Worm (Caenorhabditis elegans) whole organism, L1 larva: ENCODE results near the gene zyg-9.

Source experiments
- C04F5.9 ChIP-seq: sonication (generic microtip); optimal IDR thresholded peaks from 2 replicates; lab custom pipeline; 2016; ENCODE audit warnings: missing genetic modification characterization, missing compliant biosample characterization
- C34B4.2 ChIP-seq: sonication (generic microtip); optimal IDR thresholded peaks from 2 replicates; lab custom pipeline; 2017; ENCODE audit warnings: mild to moderate bottlenecking, missing genetic modification characterization, missing compliant biosample characterization
- F16B12.6 ChIP-seq: fragments of 150-350 bp; optimal IDR thresholded peaks from 2 replicates; lab custom pipeline; 2014; ENCODE audit warnings: missing biosample characterization, missing genetic modification characterization
- Y116A8C.19 ChIP-seq: sonication (generic microtip); optimal IDR thresholded peaks from 2 replicates; lab custom pipeline; 2016; ENCODE audit warnings: missing compliant biosample characterization, missing genetic modification characterization, borderline replicate concordance
- aha-1 ChIP-seq: fragments of 150-350 bp; optimal IDR thresholded peaks from 2 replicates; lab custom pipeline; 2014; ENCODE audit warnings: missing biosample characterization, missing genetic modification characterization
- alr-1 ChIP-seq: fragments of 200-800 bp; sonication (Bioruptor generic); optimal IDR thresholded peaks from 2 replicates; lab custom pipeline; 2018; ENCODE audit warnings: borderline replicate concordance, mild to moderate bottlenecking, missing genetic modification characterization, missing compliant biosample characterization
- ama-1 ChIP-seq: fragments of 150-350 bp; optimal IDR thresholded peaks from 2 replicates; lab custom pipeline; 2014
- blmp-1 ChIP-seq: fragments of 150-350 bp; optimal IDR thresholded peaks from 2 replicates; lab custom pipeline; 2014; ENCODE audit warnings: missing biosample characterization, missing genetic modification characterization
- ceh-63 ChIP-seq: fragments of 200-800 bp; sonication (Bioruptor generic); optimal IDR thresholded peaks from 2 replicates; lab custom pipeline; 2018; ENCODE audit warnings: mild to moderate bottlenecking, missing genetic modification characterization, missing compliant biosample characterization
- ceh-82 ChIP-seq, 3 experiments: fragments of 150-350 bp in 1 of 3; sonication (generic microtip) in 2 of 3; optimal IDR thresholded peaks; 2 replicates each; lab custom pipeline; 2014 to 2017; ENCODE audit warnings: missing biosample characterization in 3 of 3, missing genetic modification characterization in 3 of 3
- ceh-90 ChIP-seq: sonication (generic microtip); optimal IDR thresholded peaks from 2 replicates; lab custom pipeline; 2016; ENCODE audit warnings: missing genetic modification characterization, missing compliant biosample characterization
- dpl-1 ChIP-seq, 3 experiments: fragments of 150-350 bp in 2 of 3; sonication (generic microtip) in 1 of 3; optimal IDR thresholded peaks; 2 replicates each; lab custom pipeline; 2014 to 2017; ENCODE audit warnings: missing biosample characterization in 3 of 3, missing genetic modification characterization in 3 of 3, missing genetic modification reagents in 3 of 3
- dsc-1 ChIP-seq: sonication (generic microtip); optimal IDR thresholded peaks from 2 replicates; lab custom pipeline; 2016; ENCODE audit warnings: mild to moderate bottlenecking, missing genetic modification characterization, missing compliant biosample characterization
- efl-1 ChIP-seq, 4 experiments: fragments of 150-350 bp; optimal IDR thresholded peaks in 3 of 4; peaks in 1 of 4; 1 replicate in 1 of 4; 2 replicates in 3 of 4; lab custom pipeline; 2014; ENCODE audit warnings: missing biosample characterization in 2 of 4, missing genetic modification characterization in 2 of 4, missing genetic modification reagents in 2 of 4
- efl-3 ChIP-seq: fragments of 200-800 bp; sonication (Bioruptor generic); optimal IDR thresholded peaks from 2 replicates; lab custom pipeline; 2018; ENCODE audit warnings: mild to moderate bottlenecking, missing genetic modification characterization, missing compliant biosample characterization
- egl-13 ChIP-seq: sonication (generic microtip); optimal IDR thresholded peaks from 2 replicates; lab custom pipeline; 2016; ENCODE audit warnings: missing genotype, missing genetic modification reagents, missing genetic modification characterization, missing compliant biosample characterization
- egl-27 ChIP-seq, 2 experiments: fragments of 150-350 bp in 1 of 2; sonication (generic microtip); optimal IDR thresholded peaks; 3 replicates each; lab custom pipeline; 2017 to 2018; ENCODE audit warnings: missing biosample characterization in 2 of 2, missing genetic modification characterization in 2 of 2, missing genetic modification reagents in 2 of 2
- elt-2 ChIP-seq: sonication (generic microtip); optimal IDR thresholded peaks from 2 replicates; lab custom pipeline; 2016; ENCODE audit warnings: missing genetic modification characterization, mild to moderate bottlenecking, inconsistent platforms, missing compliant biosample characterization, missing genetic modification reagents
- ets-5 ChIP-seq: fragments of 200-800 bp; sonication (Bioruptor generic); IDR thresholded peaks from 2 replicates; pipeline ENCODE4 v1.3.6; 2022; ENCODE audit warnings: missing genetic modification characterization, missing compliant biosample characterization
- fkh-10 ChIP-seq: sonication (generic microtip); optimal IDR thresholded peaks from 2 replicates; lab custom pipeline; 2017; ENCODE audit warnings: missing biosample characterization, missing genetic modification reagents, missing genetic modification characterization
- fkh-4 ChIP-seq: sonication (generic microtip); optimal IDR thresholded peaks from 2 replicates; lab custom pipeline; 2016; ENCODE audit warnings: missing compliant biosample characterization, missing genetic modification characterization, borderline replicate concordance
- fkh-8 ChIP-seq: sonication (generic microtip); optimal IDR thresholded peaks from 2 replicates; lab custom pipeline; 2016; ENCODE audit warnings: mild to moderate bottlenecking, missing genetic modification characterization, missing compliant biosample characterization
- fos-1 ChIP-seq: fragments of 150-350 bp; optimal IDR thresholded peaks from 2 replicates; lab custom pipeline; 2014; ENCODE audit warnings: missing biosample characterization, missing genetic modification characterization
- hpl-2 ChIP-seq: fragments of 150-350 bp; optimal IDR thresholded peaks from 2 replicates; lab custom pipeline; 2014; ENCODE audit warnings: missing biosample characterization, missing genetic modification reagents, missing genetic modification characterization
- irx-1 ChIP-seq: sonication (generic microtip); optimal IDR thresholded peaks from 2 replicates; lab custom pipeline; 2016; ENCODE audit warnings: missing genetic modification characterization, missing compliant biosample characterization
- lin-13 ChIP-seq: fragments of 150-350 bp; optimal IDR thresholded peaks from 2 replicates; lab custom pipeline; 2014; ENCODE audit warnings: missing biosample characterization, missing genetic modification reagents, missing genetic modification characterization
- lin-14 ChIP-seq: fragments of 200-800 bp; sonication (Bioruptor generic); optimal IDR thresholded peaks from 2 replicates; lab custom pipeline; 2018; ENCODE audit warnings: mild to moderate bottlenecking, missing genetic modification characterization, moderate library complexity, missing compliant biosample characterization
- lin-15B ChIP-seq: fragments of 150-350 bp; sonication (generic microtip); optimal IDR thresholded peaks from 3 replicates; lab custom pipeline; 2014; ENCODE audit warnings: missing biosample characterization, missing genetic modification characterization
- lin-35 ChIP-seq, 2 experiments: fragments of 150-350 bp; optimal IDR thresholded peaks; 2 replicates each; lab custom pipeline; 2014; ENCODE audit warnings: missing biosample characterization in 2 of 2, missing genetic modification characterization in 2 of 2, missing genetic modification reagents in 2 of 2
- lin-39 ChIP-seq: fragments of 150-350 bp; optimal IDR thresholded peaks from 2 replicates; lab custom pipeline; 2014; ENCODE audit warnings: missing biosample characterization, missing genetic modification reagents, missing genetic modification characterization
- mdl-1 ChIP-seq, 2 experiments: fragments of 150-350 bp; optimal IDR thresholded peaks; 2 replicates each; lab custom pipeline; 2014 to 2017; ENCODE audit warnings: missing biosample characterization in 2 of 2, missing genetic modification characterization in 2 of 2, inconsistent platforms in 1 of 2
- mef-2 ChIP-seq: fragments of 150-350 bp; optimal IDR thresholded peaks from 2 replicates; lab custom pipeline; 2014; ENCODE audit warnings: missing biosample characterization, missing genetic modification characterization
- nhr-11 ChIP-seq: fragments of 150-350 bp; optimal IDR thresholded peaks from 2 replicates; lab custom pipeline; 2014; ENCODE audit warnings: missing biosample characterization, missing genetic modification characterization
- nhr-12 ChIP-seq: sonication (generic microtip); optimal IDR thresholded peaks from 2 replicates; lab custom pipeline; 2017; ENCODE audit warnings: missing biosample characterization, missing genetic modification characterization
- nhr-20 ChIP-seq: sonication (generic microtip); optimal IDR thresholded peaks from 2 replicates; lab custom pipeline; 2016; ENCODE audit warnings: mild to moderate bottlenecking, missing genetic modification characterization, missing compliant biosample characterization
- nhr-237 ChIP-seq: fragments of 150-350 bp; optimal IDR thresholded peaks from 2 replicates; lab custom pipeline; 2014; ENCODE audit warnings: missing biosample characterization, missing genetic modification characterization
- nhr-47 ChIP-seq: sonication (generic microtip); optimal IDR thresholded peaks from 2 replicates; lab custom pipeline; 2016; ENCODE audit warnings: mild to moderate bottlenecking, missing genetic modification characterization, moderate library complexity, missing compliant biosample characterization
- nhr-77 ChIP-seq: fragments of 150-350 bp; optimal IDR thresholded peaks from 2 replicates; lab custom pipeline; 2014; ENCODE audit warnings: missing biosample characterization, missing genetic modification characterization
- nhr-85 ChIP-seq: sonication (generic microtip); peaks from one replicate; lab custom pipeline; 2016; ENCODE audit warnings: missing genetic modification characterization, inconsistent platforms, missing compliant biosample characterization
- pqm-1 ChIP-seq: sonication (generic microtip); optimal IDR thresholded peaks from 3 replicates; lab custom pipeline; 2017; ENCODE audit warnings: missing biosample characterization, missing genetic modification characterization
- rnt-1 ChIP-seq: sonication (generic microtip); optimal IDR thresholded peaks from 2 replicates; lab custom pipeline; 2016; ENCODE audit warnings: mild to moderate bottlenecking, missing genetic modification characterization, moderate library complexity, missing compliant biosample characterization
- skn-1 ChIP-seq: fragments of 150-350 bp; optimal IDR thresholded peaks from 2 replicates; lab custom pipeline; 2014; ENCODE audit warnings: missing biosample characterization, missing genetic modification characterization
- sptf-1 ChIP-seq: fragments of 150-350 bp; optimal IDR thresholded peaks from 2 replicates; lab custom pipeline; 2014; ENCODE audit warnings: missing biosample characterization, missing genetic modification characterization
- sup-37 ChIP-seq: fragments of 200-800 bp; sonication (Bioruptor generic); optimal IDR thresholded peaks from 2 replicates; lab custom pipeline; 2018; ENCODE audit warnings: mild to moderate bottlenecking, missing genetic modification characterization, missing compliant biosample characterization
- swsn-7 ChIP-seq: sonication (generic microtip); optimal IDR thresholded peaks from 2 replicates; lab custom pipeline; 2016; ENCODE audit warnings: missing genetic modification characterization, missing compliant biosample characterization
- tbx-2 ChIP-seq: sonication (generic microtip); optimal IDR thresholded peaks from 2 replicates; lab custom pipeline; 2016; ENCODE audit warnings: missing genetic modification characterization, missing compliant biosample characterization
- tlp-1 ChIP-seq: fragments of 150-350 bp; optimal IDR thresholded peaks from 2 replicates; lab custom pipeline; 2014; ENCODE audit warnings: missing biosample characterization, missing genetic modification characterization
- unc-62 ChIP-seq: fragments of 150-350 bp; optimal IDR thresholded peaks from 2 replicates; lab custom pipeline; 2014; ENCODE audit warnings: missing biosample characterization, missing genetic modification reagents, missing genetic modification characterization
- unc-98 ChIP-seq: fragments of 200-800 bp; sonication (Bioruptor generic); IDR thresholded peaks from 2 replicates; pipeline ENCODE4 v1.3.6; 2022; ENCODE audit warnings: missing genetic modification characterization, missing compliant biosample characterization
- vab-15 ChIP-seq: sonication (generic microtip); optimal IDR thresholded peaks from 2 replicates; lab custom pipeline; 2017; ENCODE audit warnings: missing genotype, mild to moderate bottlenecking, missing genetic modification characterization, missing compliant biosample characterization
- zag-1 ChIP-seq: fragments of 150-350 bp; optimal IDR thresholded peaks from 2 replicates; lab custom pipeline; 2014; ENCODE audit warnings: missing biosample characterization, missing genetic modification characterization
- zip-4 ChIP-seq: fragments of 200-800 bp; sonication (Bioruptor generic); optimal IDR thresholded peaks from 2 replicates; lab custom pipeline; 2018; ENCODE audit warnings: mild to moderate bottlenecking, missing genetic modification characterization, moderate library complexity, missing compliant biosample characterization
- ztf-11 ChIP-seq, 2 experiments: sonication (generic microtip); optimal IDR thresholded peaks; 2 replicates each; lab custom pipeline; 2016 to 2017; ENCODE audit warnings: missing genetic modification characterization in 2 of 2, missing biosample characterization in 1 of 2, missing compliant biosample characterization in 1 of 2
- ztf-4 ChIP-seq: fragments of 150-350 bp; optimal IDR thresholded peaks from 2 replicates; lab custom pipeline; 2014; ENCODE audit warnings: missing biosample characterization, missing genetic modification characterization

zyg-9 gene

ce11 chrII:8409538-8409937 lies 48.1 kb upstream of the zyg-9 start:
- no peak for TF ChIP-seq zip-4 (GFP tag; lab: Kevin White, UChicago)
- no peak for TF ChIP-seq tbx-2 (tag; lab: Kevin White, UChicago)
- no peak for TF ChIP-seq Y116A8C.19 (tag; lab: Kevin White, UChicago)
- TF ChIP-seq ceh-90 (tag; lab: Kevin White, UChicago), result no peak
- TF ChIP-seq ceh-82 (tag; optimal IDR thresholded peaks at IDR 0.05; lab: Kevin White, UChicago), result no peak
- TF ChIP-seq mdl-1 (tag; optimal IDR thresholded peaks at IDR 0.05; lab: Kevin White, UChicago), result no peak
- TF ChIP-seq irx-1 (tag; lab: Kevin White, UChicago), result no peak
- no peak for TF ChIP-seq nhr-77 (tag; lab: Kevin White, UChicago)
- no peak for TF ChIP-seq unc-62 (GFP tag; lab: Kevin White, UChicago)
- no peak for TF ChIP-seq vab-15 (tag; lab: Kevin White, UChicago)
- TF ChIP-seq nhr-47 (tag; lab: Kevin White, UChicago), result no peak
- TF ChIP-seq ceh-63 (GFP tag; lab: Kevin White, UChicago), result no peak
- no peak for TF ChIP-seq egl-27 (tag; optimal IDR thresholded peaks at IDR 0.05; lab: Kevin White, UChicago)
- TF ChIP-seq pqm-1 (tag; lab: Kevin White, UChicago), result no peak
- peak; percentile 17 for TF ChIP-seq blmp-1 (tag; lab: Kevin White, UChicago)
- TF ChIP-seq tlp-1 (tag; lab: Kevin White, UChicago), result no peak
- no peak for TF ChIP-seq fkh-4 (tag; lab: Kevin White, UChicago)
- no peak for TF ChIP-seq nhr-12 (tag; lab: Kevin White, UChicago)
- no peak for TF ChIP-seq alr-1 (tag; lab: Kevin White, UChicago)
- no peak for TF ChIP-seq lin-15B
- TF ChIP-seq nhr-85, result peak; percentile 82
- TF ChIP-seq rnt-1 (tag; lab: Kevin White, UChicago), result no peak
- TF ChIP-seq sup-37, result no peak
- TF ChIP-seq mef-2 (tag; lab: Kevin White, UChicago), result no peak
- TF ChIP-seq skn-1 (tag; lab: Kevin White, UChicago), result no peak
- peak; percentile 50 for TF ChIP-seq efl-3 (GFP tag; lab: Kevin White, UChicago)
- TF ChIP-seq C34B4.2 (tag; lab: Kevin White, UChicago), result no peak
- peak in 1 of 2 experiments; percentile 28 for TF ChIP-seq ztf-11 (tag; optimal IDR thresholded peaks at IDR 0.05; lab: Kevin White, UChicago)
- no peak for TF ChIP-seq nhr-11
- TF ChIP-seq lin-13, result no peak
- no peak for TF ChIP-seq efl-1 (optimal IDR thresholded peaks at IDR 0.05; lab: Kevin White, UChicago)
- no peak for TF ChIP-seq efl-1 (GFP tag; optimal IDR thresholded peaks at IDR 0.05 in 1 of 2; lab: Kevin White, UChicago)
- peak; percentile 45 for TF ChIP-seq lin-14 (GFP tag; lab: Kevin White, UChicago)
- no peak for TF ChIP-seq ama-1 (lab: Kevin White, UChicago)
- TF ChIP-seq fkh-8, result no peak
- TF ChIP-seq nhr-237 (tag; lab: Kevin White, UChicago), result no peak
- no peak for TF ChIP-seq swsn-7 (tag; lab: Kevin White, UChicago)
- no peak for TF ChIP-seq aha-1
- TF ChIP-seq nhr-20 (tag; lab: Kevin White, UChicago), result no peak
- no peak for TF ChIP-seq sptf-1 (tag; lab: Kevin White, UChicago)
- no peak for TF ChIP-seq hpl-2 (GFP tag; lab: Kevin White, UChicago)
- TF ChIP-seq elt-2 (tag; lab: Kevin White, UChicago), result no peak
- no peak for TF ChIP-seq ztf-4
- TF ChIP-seq zag-1 (tag; lab: Kevin White, UChicago), result no peak
- no peak for TF ChIP-seq dsc-1 (tag; lab: Kevin White, UChicago)
- no peak for TF ChIP-seq fos-1 (tag; lab: Kevin White, UChicago)
- TF ChIP-seq lin-39, result peak; percentile 60
- TF ChIP-seq dpl-1 (GFP tag; optimal IDR thresholded peaks at IDR 0.05; lab: Kevin White, UChicago), result no peak
- TF ChIP-seq F16B12.6 (tag; lab: Kevin White, UChicago), result no peak
- TF ChIP-seq lin-35 (GFP tag; optimal IDR thresholded peaks at IDR 0.05; lab: Kevin White, UChicago), result no peak
- TF ChIP-seq egl-13 (tag; lab: Kevin White, UChicago), result no peak
- TF ChIP-seq ets-5, result no peak
- TF ChIP-seq unc-98, result no peak
- TF ChIP-seq fkh-10 (GFP tag; lab: Kevin White, UChicago), result no peak
- TF ChIP-seq C04F5.9 (tag; lab: Kevin White, UChicago), result no peak
